Worm (Caenorhabditis elegans) whole organism, early embryonic: Measurements from ENCODE around the gene srt-52.

Experiments
- B0310.2 ChIP-seq: sonication (generic microtip); optimal IDR thresholded peaks from 2 replicates; lab custom pipeline; 2016; ENCODE audit warnings: mild to moderate bottlenecking, missing genetic modification characterization, missing compliant biosample characterization
- F13C5.2 ChIP-seq: sonication (generic microtip); optimal IDR thresholded peaks from 2 replicates; lab custom pipeline; 2017; ENCODE audit warnings: mild to moderate bottlenecking, missing genetic modification characterization, inconsistent platforms, missing compliant biosample characterization
- aly-1 ChIP-seq: sonication (generic microtip); optimal IDR thresholded peaks from 2 replicates; lab custom pipeline; 2016; ENCODE audit warnings: missing genetic modification characterization, missing compliant biosample characterization
- ama-1 ChIP-seq: fragments of 150-350 bp; optimal IDR thresholded peaks from 2 replicates; lab custom pipeline; 2014
- ceh-13 ChIP-seq: fragments of 200-800 bp; sonication (Bioruptor generic); optimal IDR thresholded peaks from 2 replicates; lab custom pipeline; 2018; ENCODE audit warnings: mild to moderate bottlenecking, missing genetic modification characterization, missing compliant biosample characterization
- ceh-36 ChIP-seq: sonication (generic microtip); optimal IDR thresholded peaks from 2 replicates; lab custom pipeline; 2016; ENCODE audit warnings: missing genetic modification characterization, inconsistent platforms, missing compliant biosample characterization
- ets-7 ChIP-seq: sonication (generic microtip); optimal IDR thresholded peaks from 2 replicates; lab custom pipeline; 2016; ENCODE audit warnings: missing genotype, missing genetic modification characterization, missing compliant biosample characterization
- flt-1 ChIP-seq: fragments of 200-800 bp; sonication (Bioruptor generic); IDR thresholded peaks from 2 replicates; pipeline ENCODE4 v1.3.6; 2022; ENCODE audit warnings: missing genetic modification characterization, missing compliant biosample characterization
- hmbx-1 ChIP-seq: sonication (generic microtip); optimal IDR thresholded peaks from 2 replicates; lab custom pipeline; 2016; ENCODE audit warnings: mild to moderate bottlenecking, missing genetic modification characterization, missing compliant biosample characterization
- hmg-4 ChIP-seq: fragments of 200-800 bp; sonication (Bioruptor generic); optimal IDR thresholded peaks from 2 replicates; lab custom pipeline; 2018; ENCODE audit warnings: mild to moderate bottlenecking, missing genetic modification characterization, missing compliant biosample characterization
- hnd-1 ChIP-seq: sonication (generic microtip); optimal IDR thresholded peaks from 2 replicates; lab custom pipeline; 2016; ENCODE audit warnings: missing genetic modification characterization, missing compliant biosample characterization
- pes-1 ChIP-seq: fragments of 200-800 bp; sonication (Bioruptor generic); IDR thresholded peaks from 2 replicates; pipeline ENCODE4 v1.3.6; 2022; ENCODE audit warnings: missing genetic modification reagents, missing genetic modification characterization, missing compliant biosample characterization
- scrt-1 ChIP-seq: fragments of 200-800 bp; sonication (Bioruptor generic); IDR thresholded peaks from 2 replicates; pipeline ENCODE4 v1.3.6; 2022; ENCODE audit warnings: missing genetic modification characterization, missing compliant biosample characterization
- sea-1 ChIP-seq: fragments of 200-800 bp; sonication (Bioruptor generic); conservative IDR thresholded peaks from 2 replicates; pipeline ENCODE4 v1.3.6; 2022; ENCODE audit warnings: missing genetic modification characterization, missing compliant biosample characterization
- tbx-11 ChIP-seq: fragments of 200-800 bp; sonication (Bioruptor generic); IDR thresholded peaks from 2 replicates; pipeline ENCODE4 v1.3.6; 2022; ENCODE audit warnings: missing genetic modification characterization, missing compliant biosample characterization
- tbx-37 ChIP-seq: fragments of 200-800 bp; sonication (Bioruptor generic); conservative IDR thresholded peaks from 2 replicates; pipeline ENCODE4 v1.3.6; 2022; ENCODE audit warnings: missing genetic modification reagents, missing genetic modification characterization, missing compliant biosample characterization
- tra-4 ChIP-seq: sonication (generic microtip); optimal IDR thresholded peaks from 2 replicates; lab custom pipeline; 2017; ENCODE audit warnings: missing genetic modification characterization, missing compliant biosample characterization

srt-52 gene

DNA sequence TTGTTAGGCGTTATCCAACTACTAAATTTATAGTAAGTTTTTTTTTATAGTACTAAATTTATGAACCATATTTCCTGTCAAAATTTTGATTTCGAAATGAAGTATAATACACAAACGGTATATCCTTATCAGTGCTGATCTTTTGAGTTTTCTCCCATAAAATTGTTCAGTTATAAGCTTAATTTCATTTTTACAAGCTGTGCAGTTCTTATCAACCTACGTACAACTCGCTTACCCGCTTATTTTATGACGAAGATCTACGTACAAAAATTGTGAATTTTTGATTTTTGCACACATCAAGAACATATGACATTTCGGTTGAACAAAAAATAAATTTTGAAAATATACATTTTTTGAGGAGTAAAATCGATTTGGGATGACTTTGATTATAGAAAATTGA is 11.8 kb downstream of the srt-52 start:
- TF ChIP-seq scrt-1 (no peak), hmg-4 (GFP tag; lab: Kevin White, UChicago) (no peak), sea-1 (GFP tag; lab: Robert Waterston, UW) (no peak), pes-1 (GFP tag; lab: Robert Waterston, UW) (no peak), tra-4 (tag; lab: Kevin White, UChicago) (no peak), ceh-13 (GFP tag; lab: Kevin White, UChicago) (no peak), aly-1 (tag; lab: Kevin White, UChicago) (no peak), tbx-11 (no peak), flt-1 (GFP tag; lab: Robert Waterston, UW) (no peak)

DNA sequence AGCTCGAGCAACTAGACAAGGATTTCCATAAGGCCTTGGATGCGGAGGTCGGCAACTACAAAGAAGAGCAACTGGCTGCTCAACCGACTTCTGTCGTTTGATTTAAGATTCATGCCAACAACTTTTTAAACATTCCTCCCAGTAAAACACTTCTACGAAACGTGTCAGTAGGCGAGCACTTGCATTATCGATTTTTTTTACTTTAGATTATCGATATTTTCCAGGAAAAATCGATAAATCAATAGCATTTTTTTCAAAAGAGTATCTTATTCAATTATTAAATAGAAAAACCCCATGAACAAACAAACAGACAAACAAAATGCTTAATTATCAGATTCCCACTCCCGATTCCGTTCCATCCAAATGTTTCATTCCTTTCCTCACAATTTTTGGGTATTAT is 12.8 kb downstream of the srt-52 start:
- no peak for TF ChIP-seq F13C5.2 (tag; lab: Kevin White, UChicago)
- TF ChIP-seq pes-1 (GFP tag; lab: Robert Waterston, UW) = no peak
- no peak for TF ChIP-seq hnd-1 (tag; lab: Kevin White, UChicago)
- no peak for TF ChIP-seq tra-4 (tag; lab: Kevin White, UChicago)
- no peak for TF ChIP-seq ceh-36 (tag; lab: Kevin White, UChicago)
- no peak for TF ChIP-seq hmg-4 (GFP tag; lab: Kevin White, UChicago)
- TF ChIP-seq aly-1 (tag; lab: Kevin White, UChicago) = no peak
- no peak for TF ChIP-seq flt-1 (GFP tag; lab: Robert Waterston, UW)
- no peak for TF ChIP-seq hmbx-1 (tag; lab: Kevin White, UChicago)
- TF ChIP-seq ama-1 (lab: Kevin White, UChicago) = no peak
- no peak for TF ChIP-seq tbx-11
- TF ChIP-seq sea-1 (GFP tag; lab: Robert Waterston, UW) = no peak
- no peak for TF ChIP-seq B0310.2
- TF ChIP-seq ets-7 = no peak
- TF ChIP-seq tbx-37 (GFP tag; lab: Robert Waterston, UW) = no peak
- no peak for TF ChIP-seq scrt-1

DNA sequence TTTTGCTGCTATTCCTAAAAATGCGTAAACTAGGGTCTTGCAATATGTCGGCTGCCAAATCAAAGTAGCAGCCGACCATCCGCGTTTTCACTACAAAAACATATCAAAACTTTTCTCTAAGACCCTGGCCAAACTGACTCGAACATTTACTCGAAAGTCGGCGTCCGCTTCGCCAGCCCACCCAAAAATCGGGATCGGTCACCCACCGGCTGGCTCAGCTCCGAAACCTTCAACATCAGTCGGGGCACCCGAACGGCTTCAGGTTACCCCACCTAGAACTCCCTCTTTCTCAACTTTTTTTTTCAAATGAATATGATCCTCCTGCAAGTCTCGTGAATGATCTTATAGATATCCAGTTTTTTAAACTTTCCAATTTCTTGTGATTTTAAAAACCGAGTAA is 18.1 kb downstream of the srt-52 start:
- TF ChIP-seq ceh-13 (GFP tag; lab: Kevin White, UChicago) = no peak
- no peak for TF ChIP-seq pes-1 (GFP tag; lab: Robert Waterston, UW)
- no peak for TF ChIP-seq hmbx-1 (tag; lab: Kevin White, UChicago)
- TF ChIP-seq tbx-37 (GFP tag; lab: Robert Waterston, UW) = no peak
- TF ChIP-seq tra-4 (tag; lab: Kevin White, UChicago) = no peak
- TF ChIP-seq flt-1 (GFP tag; lab: Robert Waterston, UW) = no peak
- TF ChIP-seq hnd-1 (tag; lab: Kevin White, UChicago) = no peak
- no peak for TF ChIP-seq tbx-11
- TF ChIP-seq B0310.2 = no peak
- TF ChIP-seq aly-1 (tag; lab: Kevin White, UChicago) = no peak
- TF ChIP-seq ama-1 (lab: Kevin White, UChicago) = no peak

DNA sequence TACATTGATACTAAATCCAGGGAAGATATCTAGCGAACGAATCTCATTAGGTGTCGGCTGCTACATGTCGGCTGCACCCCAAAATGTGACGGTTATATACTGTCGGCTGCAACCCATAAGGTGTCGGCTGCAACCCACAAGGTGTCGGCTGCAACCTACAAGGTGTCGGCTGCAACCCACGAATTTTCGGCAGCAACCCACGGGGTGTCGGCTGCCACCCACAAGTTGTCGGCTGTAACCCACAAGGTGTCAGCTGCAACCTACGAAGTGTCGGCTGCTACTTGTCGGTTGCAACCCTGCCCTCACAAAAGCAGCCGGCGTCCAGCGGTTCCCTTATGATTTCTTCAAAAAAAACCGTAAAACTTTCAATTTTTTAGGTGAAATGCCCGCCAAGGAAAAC is 26.0 kb downstream of the srt-52 start:
- TF ChIP-seq sea-1 (GFP tag; lab: Robert Waterston, UW) (no peak), flt-1 (GFP tag; lab: Robert Waterston, UW) (no peak), ama-1 (lab: Kevin White, UChicago) (no peak), tra-4 (tag; lab: Kevin White, UChicago) (no peak), F13C5.2 (tag; lab: Kevin White, UChicago) (no peak), hmg-4 (GFP tag; lab: Kevin White, UChicago) (no peak)

DNA sequence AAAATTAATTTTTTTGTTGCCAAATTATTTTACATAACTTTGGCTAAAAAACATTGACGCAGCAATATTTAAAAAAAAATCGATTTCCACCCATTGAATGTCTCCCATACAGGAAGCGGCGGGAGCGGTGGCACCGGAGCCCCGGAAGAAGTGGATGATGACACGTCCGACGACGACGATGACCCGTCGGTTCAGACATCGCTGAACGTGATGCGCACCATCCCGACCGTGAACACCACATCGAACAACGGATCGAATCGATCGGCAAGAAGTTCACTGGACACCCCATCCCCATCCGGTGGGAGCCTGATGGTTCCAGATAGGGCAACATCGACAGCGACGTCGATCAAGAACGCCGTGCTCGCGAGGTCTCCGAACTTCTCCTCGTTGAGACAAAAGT is 27.6 kb downstream of the srt-52 start:
- TF ChIP-seq F13C5.2 (tag; lab: Kevin White, UChicago) (no peak), hmbx-1 (tag; lab: Kevin White, UChicago) (no peak), scrt-1 (no peak), ama-1 (lab: Kevin White, UChicago) (no peak), B0310.2 (no peak), tra-4 (tag; lab: Kevin White, UChicago) (no peak), tbx-37 (GFP tag; lab: Robert Waterston, UW) (no peak), sea-1 (GFP tag; lab: Robert Waterston, UW) (no peak), ceh-36 (tag; lab: Kevin White, UChicago) (no peak), ets-7 (no peak), hnd-1 (tag; lab: Kevin White, UChicago) (no peak), tbx-11 (no peak), ceh-13 (GFP tag; lab: Kevin White, UChicago) (no peak), pes-1 (GFP tag; lab: Robert Waterston, UW) (no peak), aly-1 (tag; lab: Kevin White, UChicago) (no peak), hmg-4 (GFP tag; lab: Kevin White, UChicago) (no peak), flt-1 (GFP tag; lab: Robert Waterston, UW) (no peak)

DNA sequence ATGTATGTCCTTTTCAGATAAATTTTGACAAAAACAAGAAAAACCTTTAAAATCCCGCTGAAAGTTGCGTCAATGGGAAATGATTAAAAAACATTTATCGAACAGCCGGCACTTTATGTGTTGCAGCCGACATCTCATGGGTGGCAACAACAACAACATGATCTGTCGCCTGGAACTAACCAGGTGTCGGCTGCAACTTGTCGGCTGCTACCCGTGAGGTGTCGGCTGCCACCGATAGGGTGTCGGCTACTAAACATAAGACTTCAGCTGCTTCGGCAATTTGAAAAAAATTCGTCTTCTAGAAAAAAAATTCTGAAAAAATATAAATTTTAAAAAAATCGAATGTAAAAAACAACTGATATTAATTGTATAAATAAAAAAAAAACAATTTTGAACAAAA is 28.2 kb downstream of the srt-52 start:
- TF ChIP-seq ceh-13 (GFP tag; lab: Kevin White, UChicago) = no peak

DNA sequence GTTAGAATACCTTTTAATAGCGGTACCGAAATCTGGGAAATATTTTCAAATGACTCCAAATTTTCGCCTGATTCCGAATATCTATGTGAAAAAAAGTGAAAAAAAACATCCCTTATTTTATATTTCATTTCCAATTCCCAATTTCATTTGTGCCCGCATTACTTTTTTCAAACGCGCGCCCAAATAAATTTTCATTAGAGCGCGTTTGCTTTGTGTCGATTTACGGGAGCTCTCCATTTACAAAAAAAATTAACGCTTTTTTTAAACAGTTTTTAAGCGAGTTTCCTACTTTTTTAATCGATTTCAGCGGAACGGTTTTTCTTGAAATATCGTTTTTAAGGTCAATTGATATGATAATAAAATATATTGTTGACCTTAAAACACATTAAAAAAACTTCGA is 31.7 kb downstream of the srt-52 start:
- no peak for TF ChIP-seq aly-1 (tag; lab: Kevin White, UChicago)
- TF ChIP-seq flt-1 (GFP tag; lab: Robert Waterston, UW) = no peak
- TF ChIP-seq tbx-37 (GFP tag; lab: Robert Waterston, UW) = no peak
- no peak for TF ChIP-seq ama-1 (lab: Kevin White, UChicago)
- TF ChIP-seq pes-1 (GFP tag; lab: Robert Waterston, UW) = no peak
- TF ChIP-seq scrt-1 = no peak
- TF ChIP-seq F13C5.2 (tag; lab: Kevin White, UChicago) = no peak
- TF ChIP-seq tra-4 (tag; lab: Kevin White, UChicago) = no peak
- no peak for TF ChIP-seq hmg-4 (GFP tag; lab: Kevin White, UChicago)
- TF ChIP-seq ets-7 = no peak
- TF ChIP-seq ceh-13 (GFP tag; lab: Kevin White, UChicago) = no peak
- TF ChIP-seq hmbx-1 (tag; lab: Kevin White, UChicago) = no peak
- no peak for TF ChIP-seq sea-1 (GFP tag; lab: Robert Waterston, UW)
- no peak for TF ChIP-seq tbx-11
- TF ChIP-seq B0310.2 = no peak
